Worm (Caenorhabditis elegans) whole organism, mixed stage, embryonic: ENCODE results near the gene klp-3.

Experiments used
- bed-3 ChIP-seq: fragments of 200-800 bp; sonication (Bioruptor generic); optimal IDR thresholded peaks from 3 replicates; lab custom pipeline; 2018; ENCODE audit warnings: mild to moderate bottlenecking, missing genetic modification characterization, moderate library complexity, missing compliant biosample characterization
- blmp-1 ChIP-seq: fragments of 150-350 bp; optimal IDR thresholded peaks from 2 replicates; lab custom pipeline; 2014; ENCODE audit warnings: missing biosample characterization, missing genetic modification characterization
- ceh-39 ChIP-seq: fragments of 150-350 bp; optimal IDR thresholded peaks from 2 replicates; lab custom pipeline; 2014; ENCODE audit warnings: missing biosample characterization, missing genetic modification characterization
- ceh-43 ChIP-seq: fragments of 200-800 bp; sonication (Bioruptor generic); optimal IDR thresholded peaks from 2 replicates; lab custom pipeline; 2018; ENCODE audit warnings: mild to moderate bottlenecking, missing genetic modification characterization, moderate library complexity, missing compliant biosample characterization
- ceh-83 ChIP-seq: fragments of 200-800 bp; sonication (Bioruptor generic); optimal IDR thresholded peaks from 2 replicates; lab custom pipeline; 2018; ENCODE audit warnings: mild to moderate bottlenecking, missing genetic modification characterization, missing compliant biosample characterization
- ces-1 ChIP-seq: fragments of 150-350 bp; optimal IDR thresholded peaks from 2 replicates; lab custom pipeline; 2014; ENCODE audit warnings: missing biosample characterization, missing genetic modification reagents, missing genetic modification characterization
- cnd-1 ChIP-seq: fragments of 200-800 bp; sonication (Bioruptor generic); optimal IDR thresholded peaks from 2 replicates; lab custom pipeline; 2018; ENCODE audit warnings: mild to moderate bottlenecking, missing genetic modification characterization, missing compliant biosample characterization
- drap-1 ChIP-seq: fragments of 200-800 bp; sonication (Bioruptor generic); optimal IDR thresholded peaks from 3 replicates; lab custom pipeline; 2018; ENCODE audit warnings: mild to moderate bottlenecking, missing genetic modification characterization, missing compliant biosample characterization
- elt-1 ChIP-seq: sonication (generic microtip); optimal IDR thresholded peaks from 2 replicates; lab custom pipeline; 2017; ENCODE audit warnings: missing genetic modification characterization, mild to moderate bottlenecking, missing compliant biosample characterization, antibody characterized with exemption, moderate library complexity, borderline replicate concordance; ENCODE audit not compliant: insufficient read depth
- elt-3 ChIP-seq: fragments of 150-350 bp; optimal IDR thresholded peaks from 2 replicates; lab custom pipeline; 2014; ENCODE audit warnings: missing biosample characterization, missing genetic modification characterization
- flh-1 ChIP-seq: fragments of 200-800 bp; sonication (Bioruptor generic); optimal IDR thresholded peaks from 2 replicates; lab custom pipeline; 2018; ENCODE audit warnings: mild to moderate bottlenecking, missing genetic modification characterization, moderate library complexity, missing compliant biosample characterization
- ham-2 ChIP-seq: fragments of 200-800 bp; sonication (Bioruptor generic); optimal IDR thresholded peaks from 2 replicates; lab custom pipeline; 2018; ENCODE audit warnings: mild to moderate bottlenecking, missing genetic modification characterization, missing compliant biosample characterization
- hlh-1 ChIP-seq: fragments of 150-350 bp; optimal IDR thresholded peaks from 2 replicates; lab custom pipeline; 2014; ENCODE audit warnings: missing biosample characterization, missing genetic modification reagents, missing genetic modification characterization
- lin-13 ChIP-seq: fragments of 150-350 bp; optimal IDR thresholded peaks from 2 replicates; lab custom pipeline; 2014; ENCODE audit warnings: missing biosample characterization, missing genetic modification characterization
- lin-32 ChIP-seq: fragments of 200-800 bp; sonication (Bioruptor generic); optimal IDR thresholded peaks from 2 replicates; lab custom pipeline; 2018; ENCODE audit warnings: mild to moderate bottlenecking, missing genetic modification characterization, missing compliant biosample characterization
- lsy-2 ChIP-seq: fragments of 150-350 bp; optimal IDR thresholded peaks from 2 replicates; lab custom pipeline; 2014; ENCODE audit warnings: missing biosample characterization, missing genetic modification characterization
- mab-5 ChIP-seq: fragments of 150-350 bp; optimal IDR thresholded peaks from 2 replicates; lab custom pipeline; 2014; ENCODE audit warnings: missing biosample characterization, missing genetic modification characterization
- mep-1 ChIP-seq: fragments of 150-350 bp; optimal IDR thresholded peaks from 2 replicates; lab custom pipeline; 2017; ENCODE audit warnings: missing biosample characterization, missing genetic modification reagents, missing genetic modification characterization, inconsistent platforms
- mls-2 ChIP-seq: sonication (generic microtip); optimal IDR thresholded peaks from 2 replicates; lab custom pipeline; 2016; ENCODE audit warnings: mild to moderate bottlenecking, missing genetic modification characterization, moderate library complexity, missing compliant biosample characterization
- nhr-12 ChIP-seq: fragments of 150-350 bp; optimal IDR thresholded peaks from 2 replicates; lab custom pipeline; 2014; ENCODE audit warnings: missing biosample characterization, missing genetic modification characterization
- nhr-2 ChIP-seq: fragments of 150-350 bp; optimal IDR thresholded peaks from 2 replicates; lab custom pipeline; 2014; ENCODE audit warnings: missing biosample characterization, missing genetic modification characterization
- nhr-237 ChIP-seq: fragments of 150-350 bp; optimal IDR thresholded peaks from 2 replicates; lab custom pipeline; 2014; ENCODE audit warnings: missing biosample characterization, missing genetic modification characterization
- nhr-28 ChIP-seq: fragments of 150-350 bp; optimal IDR thresholded peaks from 2 replicates; lab custom pipeline; 2014; ENCODE audit warnings: missing biosample characterization, missing genetic modification characterization
- nhr-76 ChIP-seq: sonication (generic microtip); optimal IDR thresholded peaks from 2 replicates; lab custom pipeline; 2017; ENCODE audit warnings: missing biosample characterization, missing genetic modification characterization
- pha-4 ChIP-seq: fragments of 150-350 bp; optimal IDR thresholded peaks from 2 replicates; lab custom pipeline; 2018; ENCODE audit warnings: missing biosample characterization, missing genetic modification reagents, missing genetic modification characterization
- sem-2 ChIP-seq: fragments of 200-800 bp; sonication (Bioruptor generic); optimal IDR thresholded peaks from 2 replicates; lab custom pipeline; 2018; ENCODE audit warnings: mild to moderate bottlenecking, missing genetic modification characterization, missing compliant biosample characterization
- snpc-4 ChIP-seq: fragments of 150-350 bp; optimal IDR thresholded peaks from 2 replicates; lab custom pipeline; 2014; ENCODE audit warnings: missing biosample characterization, missing genetic modification characterization
- sptf-1 ChIP-seq: sonication (generic microtip); optimal IDR thresholded peaks from 2 replicates; lab custom pipeline; 2017; ENCODE audit warnings: mild to moderate bottlenecking, missing genetic modification characterization, moderate library complexity, missing compliant biosample characterization
- tbx-8 ChIP-seq: fragments of 200-800 bp; sonication (Bioruptor generic); optimal IDR thresholded peaks from 2 replicates; lab custom pipeline; 2018; ENCODE audit warnings: mild to moderate bottlenecking, missing genetic modification characterization, moderate library complexity, missing compliant biosample characterization
- unc-120 ChIP-seq: sonication (generic microtip); optimal IDR thresholded peaks from 2 replicates; lab custom pipeline; 2017; ENCODE audit warnings: missing genetic modification characterization, missing compliant biosample characterization; ENCODE audit not compliant: poor library complexity, severe bottlenecking
- unc-39 ChIP-seq: fragments of 150-350 bp; optimal IDR thresholded peaks from 2 replicates; lab custom pipeline; 2014; ENCODE audit warnings: missing biosample characterization, missing genetic modification characterization
- unc-62 ChIP-seq: fragments of 150-350 bp; optimal IDR thresholded peaks from 2 replicates; lab custom pipeline; 2014; ENCODE audit warnings: missing biosample characterization, missing genetic modification reagents, missing genetic modification characterization
- zip-8 ChIP-seq: fragments of 150-350 bp; optimal IDR thresholded peaks from 2 replicates; lab custom pipeline; 2014; ENCODE audit warnings: missing biosample characterization, missing genetic modification characterization
- ztf-11 ChIP-seq: fragments of 150-350 bp; optimal IDR thresholded peaks from 2 replicates; lab custom pipeline; 2014; ENCODE audit warnings: missing biosample characterization, missing genetic modification characterization

The klp-3 gene

ce11 chrII:7813645-7814044 lies 28.5 kb upstream of the klp-3 start:
- no peak for TF ChIP-seq ham-2
- TF ChIP-seq sem-2 (GFP tag; lab: Kevin White, UChicago): no peak
- no peak for TF ChIP-seq sptf-1 (tag; lab: Kevin White, UChicago)
- TF ChIP-seq nhr-12 (tag; lab: Kevin White, UChicago): no peak
- no peak for TF ChIP-seq flh-1
- TF ChIP-seq mep-1 (tag; lab: Kevin White, UChicago): no peak
- no peak for TF ChIP-seq unc-120 (tag; lab: Kevin White, UChicago)
- TF ChIP-seq cnd-1 (tag; lab: Kevin White, UChicago): no peak
- TF ChIP-seq nhr-2 (tag; lab: Kevin White, UChicago): no peak
- no peak for TF ChIP-seq lsy-2 (tag; lab: Kevin White, UChicago)
- TF ChIP-seq ces-1 (GFP tag; lab: Kevin White, UChicago): no peak
- TF ChIP-seq nhr-237 (tag; lab: Kevin White, UChicago): no peak
- TF ChIP-seq lin-32 (GFP tag; lab: Kevin White, UChicago): no peak
- TF ChIP-seq mls-2 (tag; lab: Kevin White, UChicago): no peak
- TF ChIP-seq zip-8 (tag; lab: Kevin White, UChicago): no peak
- TF ChIP-seq unc-39 (tag; lab: Kevin White, UChicago): no peak

ce11 chrII:7814215-7814614 lies 27.9 kb upstream of the klp-3 start:
- TF ChIP-seq ceh-39 (tag; lab: Kevin White, UChicago) (no peak), ceh-43 (GFP tag; lab: Kevin White, UChicago) (peak; percentile 57), zip-8 (tag; lab: Kevin White, UChicago) (no peak), lsy-2 (tag; lab: Kevin White, UChicago) (no peak), ztf-11 (peak; percentile 45), ceh-83 (GFP tag; lab: Kevin White, UChicago) (no peak), nhr-28 (tag; lab: Kevin White, UChicago) (no peak), elt-1 (tag; lab: Kevin White, UChicago) (peak; percentile 28), ham-2 (peak; percentile 38), mls-2 (tag; lab: Kevin White, UChicago) (peak; percentile 87), flh-1 (no peak), sptf-1 (tag; lab: Kevin White, UChicago) (peak; percentile 55), pha-4 (tag; lab: Kevin White, UChicago) (peak; percentile 43), nhr-2 (tag; lab: Kevin White, UChicago) (peak; percentile 98), unc-62 (peak; percentile 93), mab-5 (peak; percentile 13), ces-1 (GFP tag; lab: Kevin White, UChicago) (peak; percentile 67)

ce11 chrII:7814915-7815314 lies 27.2 kb upstream of the klp-3 start:
- TF ChIP-seq ztf-11 (no peak), zip-8 (tag; lab: Kevin White, UChicago) (no peak), lin-32 (GFP tag; lab: Kevin White, UChicago) (no peak), cnd-1 (tag; lab: Kevin White, UChicago) (no peak), flh-1 (no peak), sptf-1 (tag; lab: Kevin White, UChicago) (no peak), ceh-39 (tag; lab: Kevin White, UChicago) (no peak), ces-1 (GFP tag; lab: Kevin White, UChicago) (no peak), nhr-28 (tag; lab: Kevin White, UChicago) (no peak), blmp-1 (no peak), drap-1 (GFP tag; lab: Kevin White, UChicago) (no peak), snpc-4 (no peak), lin-13 (tag; lab: Kevin White, UChicago) (no peak), pha-4 (tag; lab: Kevin White, UChicago) (no peak), unc-120 (tag; lab: Kevin White, UChicago) (no peak), nhr-12 (tag; lab: Kevin White, UChicago) (no peak)

ce11 chrII:7815406-7815805 lies 26.7 kb upstream of the klp-3 start:
- TF ChIP-seq zip-8 (tag; lab: Kevin White, UChicago) (peak; percentile 77), nhr-28 (tag; lab: Kevin White, UChicago) (no peak), sptf-1 (tag; lab: Kevin White, UChicago) (no peak), nhr-76 (tag; lab: Kevin White, UChicago) (no peak), elt-1 (tag; lab: Kevin White, UChicago) (no peak), lsy-2 (tag; lab: Kevin White, UChicago) (no peak), blmp-1 (no peak), sem-2 (GFP tag; lab: Kevin White, UChicago) (no peak), nhr-2 (tag; lab: Kevin White, UChicago) (peak; percentile 97), cnd-1 (tag; lab: Kevin White, UChicago) (peak; percentile 71), unc-62 (peak; percentile 11), ces-1 (GFP tag; lab: Kevin White, UChicago) (peak; percentile 23), bed-3 (GFP tag; lab: Kevin White, UChicago) (no peak), ceh-39 (tag; lab: Kevin White, UChicago) (no peak), flh-1 (no peak), ztf-11 (no peak), elt-3 (no peak), unc-39 (tag; lab: Kevin White, UChicago) (no peak), hlh-1 (peak; percentile 96), lin-32 (GFP tag; lab: Kevin White, UChicago) (peak; percentile 98), mls-2 (tag; lab: Kevin White, UChicago) (peak; percentile 30), tbx-8 (GFP tag; lab: Kevin White, UChicago) (no peak), unc-120 (tag; lab: Kevin White, UChicago) (no peak)
